Fruit fly (Drosophila melanogaster) whole organism, embryonic: Measurements from ENCODE around the gene CG12321.

Experiments
- Atf6 ChIP-seq: fragments of 200-800 bp; sonication (Bioruptor generic); IDR thresholded peaks from 2 replicates; pipeline ENCODE4 v1.3.6; 2022; ENCODE audit warnings: missing biosample characterization, missing genetic modification characterization
- B-H2 ChIP-seq: fragments of 200-800 bp; sonication (Bioruptor generic); optimal IDR thresholded peaks from 2 replicates; lab custom pipeline; 2018; ENCODE audit warnings: missing biosample characterization, mild to moderate bottlenecking, missing genetic modification characterization
- Bdp1 ChIP-seq: fragments of 200-800 bp; sonication (Bioruptor generic); optimal IDR thresholded peaks from 3 replicates; lab custom pipeline; 2016; ENCODE audit warnings: missing biosample characterization, missing genetic modification characterization
- C15 ChIP-seq: fragments of 200-800 bp; sonication (Bioruptor generic); IDR thresholded peaks from 3 replicates; pipeline ENCODE4 v1.3.6; 2022; ENCODE audit warnings: missing biosample characterization, missing genetic modification characterization
- CG10543 ChIP-seq: fragments of 200-800 bp; sonication (Bioruptor generic); optimal IDR thresholded peaks from 3 replicates; lab custom pipeline; 2017; ENCODE audit warnings: missing biosample characterization, mild to moderate bottlenecking, missing genetic modification characterization, moderate library complexity
- CG13624 ChIP-seq: fragments of 200-800 bp; sonication (Bioruptor generic); optimal IDR thresholded peaks from 2 replicates; lab custom pipeline; 2016; ENCODE audit warnings: missing biosample characterization, missing genetic modification characterization
- CG13775 ChIP-seq: fragments of 200-800 bp; sonication (Bioruptor generic); optimal IDR thresholded peaks from 3 replicates; lab custom pipeline; 2017; ENCODE audit warnings: missing biosample characterization, mild to moderate bottlenecking, missing genetic modification characterization
- CG14014 ChIP-seq: fragments of 200-800 bp; sonication (Bioruptor generic); IDR thresholded peaks from 2 replicates; pipeline ENCODE4 v1.3.6; 2022; ENCODE audit warnings: missing biosample characterization, missing genetic modification characterization
- CG14965 ChIP-seq: fragments of 200-800 bp; sonication (Bioruptor generic); optimal IDR thresholded peaks from 2 replicates; lab custom pipeline; 2016; ENCODE audit warnings: missing biosample characterization, missing genetic modification characterization, borderline replicate concordance
- CG15011 ChIP-seq: fragments of 200-800 bp; sonication (Bioruptor generic); optimal IDR thresholded peaks from 3 replicates; lab custom pipeline; 2018; ENCODE audit warnings: missing biosample characterization, mild to moderate bottlenecking, missing genetic modification characterization
- CG15073 ChIP-seq: fragments of 200-800 bp; sonication (Bioruptor generic); optimal IDR thresholded peaks from 2 replicates; lab custom pipeline; 2016; ENCODE audit warnings: missing biosample characterization, missing genetic modification characterization
- CG17612 ChIP-seq: fragments of 200-800 bp; sonication (Bioruptor generic); IDR thresholded peaks from 2 replicates; pipeline ENCODE4 v1.3.6; 2022; ENCODE audit warnings: missing biosample characterization, missing genetic modification characterization
- CG2120 ChIP-seq: fragments of 200-800 bp; sonication (Bioruptor generic); optimal IDR thresholded peaks from 3 replicates; lab custom pipeline; 2016; ENCODE audit warnings: missing biosample characterization, missing genetic modification characterization
- CG31224 ChIP-seq: fragments of 200-800 bp; sonication (Bioruptor generic); IDR thresholded peaks from 2 replicates; pipeline ENCODE4 v1.3.6; 2022; ENCODE audit warnings: missing biosample characterization, missing genetic modification characterization
- CG31441 ChIP-seq: fragments of 200-800 bp; sonication (Bioruptor generic); IDR thresholded peaks from 2 replicates; pipeline ENCODE4 v1.3.6; 2022; ENCODE audit warnings: missing biosample characterization, missing genetic modification characterization
- CG3163 ChIP-seq: fragments of 200-800 bp; sonication (Bioruptor generic); optimal IDR thresholded peaks from 3 replicates; lab custom pipeline; 2016; ENCODE audit warnings: missing biosample characterization, missing genetic modification characterization
- CG4360 ChIP-seq: fragments of 200-800 bp; sonication (Bioruptor generic); IDR thresholded peaks from 2 replicates; pipeline ENCODE4 v1.3.6; 2022; ENCODE audit warnings: missing biosample characterization, missing genetic modification characterization
- CG7786 ChIP-seq: fragments of 200-800 bp; sonication (Bioruptor generic); optimal IDR thresholded peaks from 2 replicates; lab custom pipeline; 2016; ENCODE audit warnings: missing biosample characterization, missing genetic modification characterization
- CG7928 ChIP-seq: fragments of 200-800 bp; sonication (Bioruptor generic); optimal IDR thresholded peaks from 2 replicates; lab custom pipeline; 2017; ENCODE audit warnings: missing biosample characterization, mild to moderate bottlenecking, missing genetic modification characterization
- CG9932 ChIP-seq: fragments of 200-800 bp; sonication (Bioruptor generic); IDR thresholded peaks from 2 replicates; pipeline ENCODE4 v1.3.6; 2022; ENCODE audit warnings: missing biosample characterization, missing genetic modification characterization
- D ChIP-seq, 2 experiments: fragments of 200-800 bp in 1 of 2; fragments of >200 bp in 1 of 2; sonication (Bioruptor generic) in 1 of 2; optimal IDR thresholded peaks; 2 replicates in 1 of 2; 3 replicates in 1 of 2; lab custom pipeline; 2017; ENCODE audit warnings: mild to moderate bottlenecking in 1 of 2, missing biosample characterization in 1 of 2, missing genetic modification characterization in 1 of 2, missing genetic modification reagents in 1 of 2
- D19B ChIP-seq: fragments of 200-800 bp; sonication (Bioruptor generic); optimal IDR thresholded peaks from 2 replicates; lab custom pipeline; 2017; ENCODE audit warnings: missing biosample characterization, mild to moderate bottlenecking, missing genetic modification characterization
- Dip3 ChIP-seq: fragments of 200-800 bp; sonication (Bioruptor generic); optimal IDR thresholded peaks from 3 replicates; lab custom pipeline; 2016; ENCODE audit warnings: missing biosample characterization, missing genetic modification characterization
- Elba2 ChIP-seq: fragments of 200-800 bp; sonication (Bioruptor generic); optimal IDR thresholded peaks from 3 replicates; lab custom pipeline; 2016; ENCODE audit warnings: missing biosample characterization, missing genetic modification characterization
- Fer2 ChIP-seq: fragments of 200-800 bp; sonication (Bioruptor generic); optimal IDR thresholded peaks from 2 replicates; lab custom pipeline; 2018; ENCODE audit warnings: missing biosample characterization, mild to moderate bottlenecking, missing genetic modification characterization, moderate library complexity
- HLH4C ChIP-seq: fragments of 200-800 bp; sonication (Bioruptor generic); IDR thresholded peaks from 3 replicates; pipeline ENCODE4 v1.3.6; 2022; ENCODE audit warnings: missing biosample characterization, missing genetic modification characterization; ENCODE audit not compliant: partially characterized antibody
- Hr3 ChIP-seq: fragments of 200-800 bp; sonication (Bioruptor generic); optimal IDR thresholded peaks from 3 replicates; lab custom pipeline; 2016; ENCODE audit warnings: missing biosample characterization, missing genetic modification characterization
- Hsf ChIP-seq: fragments of 200-800 bp; sonication (Bioruptor generic); optimal IDR thresholded peaks from 3 replicates; lab custom pipeline; 2016; ENCODE audit warnings: missing biosample characterization, missing genetic modification characterization
- NFAT ChIP-seq: fragments of 200-800 bp; sonication (Bioruptor generic); IDR thresholded peaks from 2 replicates; pipeline ENCODE4 v1.3.6; 2022; ENCODE audit warnings: missing biosample characterization, missing genetic modification characterization
- NK7.1 ChIP-seq: fragments of 200-800 bp; sonication (Bioruptor generic); optimal IDR thresholded peaks from 3 replicates; lab custom pipeline; 2016; ENCODE audit warnings: missing biosample characterization, missing genetic modification characterization
- Ptx1 ChIP-seq: fragments of 200-800 bp; sonication (Bioruptor generic); IDR thresholded peaks from 2 replicates; pipeline ENCODE4 v1.3.6; 2022; ENCODE audit warnings: missing biosample characterization, missing genetic modification characterization
- ash1 ChIP-seq: fragments of 200-800 bp; sonication (Bioruptor generic); optimal IDR thresholded peaks from 2 replicates; lab custom pipeline; 2018; ENCODE audit warnings: missing biosample characterization, mild to moderate bottlenecking, missing genetic modification characterization
- bowl ChIP-seq: fragments of 200-800 bp; sonication (Bioruptor generic); IDR thresholded peaks from 2 replicates; pipeline ENCODE4 v1.3.6; 2022; ENCODE audit warnings: missing biosample characterization, missing genetic modification characterization
- chm ChIP-seq: fragments of 200-800 bp; sonication (Bioruptor generic); IDR thresholded peaks from 2 replicates; pipeline ENCODE4 v1.3.6; 2022; ENCODE audit warnings: missing biosample characterization, missing genetic modification characterization
- chn ChIP-seq: fragments of 200-800 bp; sonication (Bioruptor generic); optimal IDR thresholded peaks from 2 replicates; lab custom pipeline; 2016; ENCODE audit warnings: missing biosample characterization, missing genetic modification characterization
- dan ChIP-seq: fragments of 200-800 bp; sonication (Bioruptor generic); IDR thresholded peaks from 2 replicates; pipeline ENCODE4 v1.3.6; 2022; ENCODE audit warnings: missing biosample characterization, missing genetic modification characterization
- dm ChIP-seq: fragments of 200-800 bp; sonication (Bioruptor generic); optimal IDR thresholded peaks from 3 replicates; lab custom pipeline; 2016; ENCODE audit warnings: missing biosample characterization, missing genetic modification characterization
- dpn ChIP-seq, 2 experiments: fragments of 200-800 bp; sonication (Bioruptor generic); optimal IDR thresholded peaks; 3 replicates each; lab custom pipeline; 2016; ENCODE audit warnings: missing biosample characterization in 2 of 2, missing genetic modification characterization in 2 of 2
- eve ChIP-seq, 2 experiments: fragments of >200 bp; optimal IDR thresholded peaks; 2 replicates each; lab custom pipeline; 2017; ENCODE audit warnings: missing biosample characterization in 2 of 2, missing genetic modification characterization in 2 of 2
- ftz-f1 ChIP-seq: fragments of 200-800 bp; sonication (Bioruptor generic); optimal IDR thresholded peaks from 2 replicates; lab custom pipeline; 2016; ENCODE audit warnings: missing biosample characterization, missing genetic modification characterization
- gro ChIP-seq: fragments of 200-800 bp; sonication (Bioruptor generic); optimal IDR thresholded peaks from 2 replicates; lab custom pipeline; 2016; ENCODE audit warnings: missing biosample characterization, missing genetic modification characterization
- jigr1 ChIP-seq: fragments of 200-800 bp; sonication (Bioruptor generic); IDR thresholded peaks from 3 replicates; pipeline ENCODE4 v1.3.6; 2022; ENCODE audit warnings: missing biosample characterization, missing genetic modification characterization
- lbe ChIP-seq: fragments of 200-800 bp; sonication (Bioruptor generic); optimal IDR thresholded peaks from 2 replicates; lab custom pipeline; 2016; ENCODE audit warnings: missing biosample characterization, mild to moderate bottlenecking, missing genetic modification characterization
- mirr ChIP-seq: fragments of 200-800 bp; sonication (Bioruptor generic); optimal IDR thresholded peaks from 3 replicates; lab custom pipeline; 2018; ENCODE audit warnings: missing biosample characterization, mild to moderate bottlenecking, missing genetic modification characterization
- so ChIP-seq: fragments of 200-800 bp; sonication (Bioruptor generic); IDR thresholded peaks from 3 replicates; pipeline ENCODE4 v1.3.6; 2022; ENCODE audit warnings: missing biosample characterization, missing genetic modification characterization
- stwl ChIP-seq: fragments of 200-800 bp; sonication (Bioruptor generic); optimal IDR thresholded peaks from 3 replicates; lab custom pipeline; 2018; ENCODE audit warnings: missing biosample characterization, mild to moderate bottlenecking, missing genetic modification characterization, moderate library complexity
- tna ChIP-seq: fragments of 200-800 bp; sonication (Bioruptor generic); IDR thresholded peaks from 2 replicates; pipeline ENCODE4 v1.3.6; 2022; ENCODE audit warnings: missing biosample characterization, missing genetic modification characterization; ENCODE audit not compliant: partially characterized antibody
- trh ChIP-seq: fragments of 200-800 bp; sonication (Bioruptor generic); optimal IDR thresholded peaks from 2 replicates; lab custom pipeline; 2016; ENCODE audit warnings: missing biosample characterization, missing genetic modification characterization

Gene CG12321

DNA sequence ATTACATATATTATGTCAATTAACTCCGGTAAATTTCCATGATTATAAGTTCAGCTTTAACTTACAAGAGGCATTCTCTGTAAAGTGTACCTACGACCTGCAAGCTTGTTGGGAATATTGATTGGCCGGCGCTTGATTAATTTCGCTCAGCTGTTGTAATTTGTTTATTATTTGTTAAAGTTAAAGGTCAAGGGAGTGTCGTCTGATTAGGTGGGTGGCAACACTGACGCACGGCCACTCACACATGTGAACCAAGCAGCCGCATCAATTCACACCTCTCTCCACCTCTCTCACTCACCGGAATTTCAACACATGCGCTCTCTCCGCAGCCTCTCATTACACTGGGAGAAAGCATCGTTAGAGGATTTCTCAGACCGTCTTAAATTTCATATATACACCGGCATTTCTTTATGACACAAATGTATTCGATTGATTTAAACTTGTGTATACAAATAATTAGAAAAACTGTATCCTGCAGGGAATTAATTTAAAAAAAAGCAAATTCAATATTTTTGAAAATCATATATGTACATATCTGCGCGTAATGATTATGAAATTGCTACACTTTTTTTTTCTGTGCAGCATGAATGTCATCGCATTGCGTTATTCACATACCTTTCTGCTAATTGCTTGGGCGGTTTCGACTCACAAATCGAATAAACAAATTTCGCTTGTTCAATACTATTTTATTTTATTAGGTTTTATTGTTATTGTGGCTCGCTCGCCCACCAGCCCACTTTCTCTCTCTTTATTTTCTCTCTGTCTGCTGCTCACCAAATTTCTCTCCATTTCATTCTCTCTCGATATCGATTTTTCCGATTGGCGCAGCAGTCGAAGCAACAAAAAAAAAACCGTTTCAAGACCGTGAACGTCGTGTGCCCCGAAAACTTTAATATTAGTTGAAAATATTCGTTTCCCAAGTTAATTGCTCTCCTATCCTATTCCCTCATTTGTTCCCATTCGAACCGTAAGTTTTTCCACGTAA, 16.2 kb downstream of the CG12321 start (continued):
- TF ChIP-seq CG31224 (GFP tag; lab: Robert Waterston, UW) (peak; percentile 77), CG17612 (GFP tag; lab: Robert Waterston, UW) (peak; percentile 71), Hr3 (peak; percentile 92), Fer2 (tag; lab: Kevin White, UChicago) (peak; percentile 85), HLH4C (GFP tag; lab: Robert Waterston, UW) (0 out of 3 replicates have a peak, but pooled peaks have one; percentile 29), chn (peak; percentile 94), CG14014 (GFP tag; lab: Robert Waterston, UW) (peak; percentile 84), so (peak; percentile 90), D19B (GFP tag; lab: Kevin White, UChicago) (peak; percentile 73), CG2120 (GFP tag; lab: Kevin White, UChicago) (peak; percentile 94), CG15073 (GFP tag; lab: Kevin White, UChicago) (peak; percentile 63), jigr1 (GFP tag; lab: Robert Waterston, UW) (peak; percentile 48; the same call in 2 of the 3 replicates), gro (peak; percentile 73), D (optimal IDR thresholded peaks at IDR 0.05; lab: Kevin White, UChicago) (no peak), D (GFP tag; optimal IDR thresholded peaks at IDR 0.05; lab: Kevin White, UChicago) (peak; percentile 94), CG14965 (GFP tag; lab: Kevin White, UChicago) (peak; percentile 70), NK7.1 (GFP tag; lab: Kevin White, UChicago) (peak; percentile 78), Hsf (GFP tag; lab: Kevin White, UChicago) (peak; percentile 95), tna (GFP tag; lab: Robert Waterston, UW) (no peak), ash1 (GFP tag; lab: Kevin White, UChicago) (peak; percentile 43), trh (GFP tag; lab: Kevin White, UChicago) (peak; percentile 71), eve (GFP tag; optimal IDR thresholded peaks at IDR 0.05; lab: Kevin White, UChicago) (no peak), Elba2 (GFP tag; lab: Kevin White, UChicago) (peak; percentile 66), CG13624 (peak; percentile 78), chm (GFP tag; lab: Robert Waterston, UW) (peak; percentile 78), CG13775 (GFP tag; lab: Kevin White, UChicago) (peak; percentile 94), dan (GFP tag; lab: Robert Waterston, UW) (peak; percentile 31; the same call in 1 of the 2 replicates), CG4360 (GFP tag; lab: Robert Waterston, UW) (peak; percentile 16), CG15011 (peak; percentile 89), mirr (GFP tag; lab: Kevin White, UChicago) (no peak), Dip3 (GFP tag; lab: Kevin White, UChicago) (peak; percentile 85), Ptx1 (GFP tag; lab: Robert Waterston, UW) (peak; percentile 93), CG10543 (GFP tag; lab: Kevin White, UChicago) (peak; percentile 86), CG7928 (GFP tag; lab: Kevin White, UChicago) (peak; percentile 56), CG9932 (GFP tag; lab: Robert Waterston, UW) (peak; percentile 82), CG7786 (GFP tag; lab: Kevin White, UChicago) (peak; percentile 88), NFAT (GFP tag; lab: Robert Waterston, UW) (peak; percentile 63; the same call in 1 of the 2 replicates), bowl (GFP tag; lab: Robert Waterston, UW) (no peak; the same call in 1 of the 2 replicates), Atf6 (GFP tag; lab: Robert Waterston, UW) (peak; percentile 89), dpn (GFP tag; optimal IDR thresholded peaks at IDR 0.05; lab: Kevin White, UChicago) (peak; percentile 93), stwl (peak; percentile 1), CG3163 (GFP tag; lab: Kevin White, UChicago) (peak; percentile 75), B-H2 (GFP tag; lab: Kevin White, UChicago) (peak; percentile 91), Bdp1 (GFP tag; lab: Kevin White, UChicago) (peak; percentile 85), lbe (GFP tag; lab: Kevin White, UChicago) (no peak), C15 (GFP tag; lab: Robert Waterston, UW) (peak; percentile 77; the same call in 2 of the 3 replicates), CG31441 (GFP tag; lab: Robert Waterston, UW) (peak; percentile 98), dm (GFP tag; lab: Kevin White, UChicago) (peak; percentile 69), ftz-f1 (GFP tag; lab: Kevin White, UChicago) (peak; percentile 26)
